Fruit fly (Drosophila melanogaster) whole organism, embryonic: ENCODE results near the gene CG44362.

ENCODE experiments used
- Awh ChIP-seq: fragments of 200-800 bp; sonication (Bioruptor generic); IDR thresholded peaks from 2 replicates; pipeline ENCODE4, ENCODE4 v1.3.6; 2022; ENCODE audit warnings: missing biosample characterization, missing genetic modification characterization
- BEAF-32 ChIP-seq: fragments of 200-800 bp; sonication (Bioruptor generic); optimal IDR thresholded peaks from 3 replicates; lab custom pipeline; 2017; ENCODE audit warnings: missing biosample characterization, missing genetic modification characterization, mild to moderate bottlenecking, moderate library complexity, missing genetic modification reagents
- BtbVII ChIP-seq: fragments of 200-800 bp; sonication (Bioruptor generic); optimal IDR thresholded peaks from 3 replicates; lab custom pipeline; 2017; ENCODE audit warnings: missing biosample characterization, mild to moderate bottlenecking, missing genetic modification characterization
- CG11504 ChIP-seq: fragments of 200-800 bp; sonication (Bioruptor generic); optimal IDR thresholded peaks from 3 replicates; lab custom pipeline; 2019; ENCODE audit warnings: missing biosample characterization, mild to moderate bottlenecking, missing genetic modification characterization, moderate library complexity
- CG11723 ChIP-seq: fragments of 200-800 bp; sonication (Bioruptor generic); optimal IDR thresholded peaks from 2 replicates; lab custom pipeline; 2017; ENCODE audit warnings: missing biosample characterization, mild to moderate bottlenecking, missing genetic modification characterization
- CG14441 ChIP-seq: fragments of 200-800 bp; sonication (Bioruptor generic); IDR thresholded peaks from 2 replicates; pipeline ENCODE4 v1.3.6; 2022; ENCODE audit warnings: missing biosample characterization, missing genetic modification characterization
- CG15269 ChIP-seq: fragments of 200-800 bp; sonication (Bioruptor generic); optimal IDR thresholded peaks from 2 replicates; lab custom pipeline; 2018; ENCODE audit warnings: missing biosample characterization, mild to moderate bottlenecking, missing genetic modification characterization, moderate library complexity
- CG16815 ChIP-seq: fragments of 200-800 bp; sonication (Bioruptor generic); optimal IDR thresholded peaks from 3 replicates; lab custom pipeline; 2017; ENCODE audit warnings: missing biosample characterization, mild to moderate bottlenecking, missing genetic modification characterization
- CG17912 ChIP-seq: fragments of 200-800 bp; sonication (Bioruptor generic); optimal IDR thresholded peaks from 2 replicates; lab custom pipeline; 2018; ENCODE audit warnings: missing biosample characterization, mild to moderate bottlenecking, missing genetic modification characterization
- CG18764 ChIP-seq: fragments of 200-800 bp; sonication (Bioruptor generic); optimal IDR thresholded peaks from 3 replicates; lab custom pipeline; 2016; ENCODE audit warnings: missing biosample characterization, missing genetic modification characterization
- CG2678 ChIP-seq: fragments of 200-800 bp; sonication (Bioruptor generic); optimal IDR thresholded peaks from 3 replicates; lab custom pipeline; 2019; ENCODE audit warnings: missing biosample characterization, mild to moderate bottlenecking, missing genetic modification characterization, moderate library complexity
- CG3065 ChIP-seq: fragments of 200-800 bp; sonication (Bioruptor generic); optimal IDR thresholded peaks from 2 replicates; lab custom pipeline; 2016; ENCODE audit warnings: missing biosample characterization, missing genetic modification characterization
- CG31441 ChIP-seq: fragments of 200-800 bp; sonication (Bioruptor generic); IDR thresholded peaks from 2 replicates; pipeline ENCODE4 v1.3.6; 2022; ENCODE audit warnings: missing biosample characterization, missing genetic modification characterization
- CG3163 ChIP-seq: fragments of 200-800 bp; sonication (Bioruptor generic); optimal IDR thresholded peaks from 3 replicates; lab custom pipeline; 2016; ENCODE audit warnings: missing biosample characterization, missing genetic modification characterization
- CG5180 ChIP-seq: fragments of 200-800 bp; sonication (Bioruptor generic); optimal IDR thresholded peaks from 3 replicates; lab custom pipeline; 2017; ENCODE audit warnings: missing biosample characterization, missing genetic modification characterization, mild to moderate bottlenecking, moderate library complexity, missing genetic modification reagents
- CG5953 ChIP-seq: fragments of 200-800 bp; sonication (Bioruptor generic); IDR thresholded peaks from 2 replicates; pipeline ENCODE4 v1.3.6; 2022; ENCODE audit warnings: missing biosample characterization, missing genetic modification characterization
- CG6175 ChIP-seq: fragments of 200-800 bp; sonication (Bioruptor generic); IDR thresholded peaks from 3 replicates; pipeline ENCODE4 v1.3.6; 2022; ENCODE audit warnings: missing biosample characterization, missing genetic modification characterization
- CG6791 ChIP-seq: fragments of 200-800 bp; sonication (Bioruptor generic); IDR thresholded peaks from 3 replicates; pipeline ENCODE4 v1.3.6; 2022; ENCODE audit warnings: missing biosample characterization, missing genetic modification characterization; ENCODE audit not compliant: partially characterized antibody
- CG7357 ChIP-seq: fragments of 200-800 bp; sonication (Bioruptor generic); IDR thresholded peaks from 3 replicates; pipeline ENCODE4 v1.3.6; 2022; ENCODE audit warnings: missing biosample characterization, missing genetic modification characterization
- CG9932 ChIP-seq: fragments of 200-800 bp; sonication (Bioruptor generic); IDR thresholded peaks from 2 replicates; pipeline ENCODE4 v1.3.6; 2022; ENCODE audit warnings: missing biosample characterization, missing genetic modification characterization
- CrebB ChIP-seq: fragments of 200-800 bp; sonication (Bioruptor generic); optimal IDR thresholded peaks from 3 replicates; lab custom pipeline; 2018; ENCODE audit warnings: missing biosample characterization, mild to moderate bottlenecking, missing genetic modification characterization
- D ChIP-seq, 2 experiments: fragments of 200-800 bp in 1 of 2; fragments of >200 bp in 1 of 2; sonication (Bioruptor generic) in 1 of 2; optimal IDR thresholded peaks; 2 replicates in 1 of 2; 3 replicates in 1 of 2; lab custom pipeline; 2017; ENCODE audit warnings: mild to moderate bottlenecking in 1 of 2, missing biosample characterization in 1 of 2, missing genetic modification characterization in 1 of 2, missing genetic modification reagents in 1 of 2
- Deaf1 ChIP-seq: fragments of 200-800 bp; optimal IDR thresholded peaks from 3 replicates; lab custom pipeline; 2019; ENCODE audit warnings: missing biosample characterization, mild to moderate bottlenecking, missing genetic modification characterization, moderate library complexity
- Dp ChIP-seq: fragments of 200-800 bp; sonication (Bioruptor generic); optimal IDR thresholded peaks from 2 replicates; lab custom pipeline; 2018; ENCODE audit warnings: missing biosample characterization, mild to moderate bottlenecking, missing genetic modification characterization, moderate library complexity
- HLH3B ChIP-seq: fragments of 200-800 bp; sonication (Bioruptor generic); IDR thresholded peaks from 2 replicates; pipeline ENCODE4 v1.3.6; 2022; ENCODE audit warnings: missing biosample characterization, missing genetic modification characterization
- Hsf ChIP-seq: fragments of 200-800 bp; sonication (Bioruptor generic); optimal IDR thresholded peaks from 3 replicates; lab custom pipeline; 2016; ENCODE audit warnings: missing biosample characterization, missing genetic modification characterization
- Meics ChIP-seq: fragments of 200-800 bp; sonication (Bioruptor generic); optimal IDR thresholded peaks from 2 replicates; lab custom pipeline; 2017; ENCODE audit warnings: missing biosample characterization, mild to moderate bottlenecking, missing genetic modification characterization
- Oaz ChIP-seq: fragments of 200-800 bp; sonication (Bioruptor generic); IDR thresholded peaks from 2 replicates; pipeline ENCODE4 v1.3.6; 2022; ENCODE audit warnings: missing biosample characterization, missing genetic modification characterization
- Opbp ChIP-seq: fragments of 200-800 bp; sonication (Bioruptor generic); IDR thresholded peaks from 3 replicates; pipeline ENCODE4 v1.3.6; 2022; ENCODE audit warnings: missing biosample characterization, missing genetic modification characterization; ENCODE audit not compliant: partially characterized antibody
- Rfx ChIP-seq: fragments of 200-800 bp; sonication (Bioruptor generic); IDR thresholded peaks from 2 replicates; pipeline ENCODE4 v1.3.6; 2022; ENCODE audit warnings: missing biosample characterization, missing genetic modification characterization
- Sry-β ChIP-seq: fragments of 200-800 bp; sonication (Bioruptor generic); optimal IDR thresholded peaks from 2 replicates; lab custom pipeline; 2018; ENCODE audit warnings: missing biosample characterization, mild to moderate bottlenecking, missing genetic modification characterization, moderate library complexity
- ase ChIP-seq: fragments of 200-800 bp; sonication (Bioruptor generic); IDR thresholded peaks from 3 replicates; pipeline ENCODE4 v1.3.6; 2022; ENCODE audit warnings: missing biosample characterization, missing genetic modification characterization
- bowl ChIP-seq: fragments of 200-800 bp; sonication (Bioruptor generic); IDR thresholded peaks from 2 replicates; pipeline ENCODE4 v1.3.6; 2022; ENCODE audit warnings: missing biosample characterization, missing genetic modification characterization
- crc ChIP-seq: fragments of 200-800 bp; sonication (Bioruptor generic); optimal IDR thresholded peaks from 2 replicates; lab custom pipeline; 2016; ENCODE audit warnings: missing biosample characterization, missing genetic modification characterization
- fd102C ChIP-seq: fragments of 200-800 bp; sonication (Bioruptor generic); optimal IDR thresholded peaks from 2 replicates; lab custom pipeline; 2018; ENCODE audit warnings: missing biosample characterization, mild to moderate bottlenecking, missing genetic modification characterization, moderate library complexity
- fu2 ChIP-seq: fragments of 200-800 bp; sonication (Bioruptor generic); optimal IDR thresholded peaks from 2 replicates; lab custom pipeline; 2016; ENCODE audit warnings: missing biosample characterization, missing genetic modification characterization
- gro ChIP-seq: fragments of 200-800 bp; sonication (Bioruptor generic); optimal IDR thresholded peaks from 2 replicates; lab custom pipeline; 2016; ENCODE audit warnings: missing biosample characterization, missing genetic modification characterization
- gt ChIP-seq: fragments of 200-800 bp; sonication (Bioruptor generic); IDR thresholded peaks from 2 replicates; pipeline ENCODE4 v1.3.6; 2022; ENCODE audit warnings: missing biosample characterization, missing genetic modification characterization
- ind ChIP-seq: fragments of 200-800 bp; sonication (Bioruptor generic); optimal IDR thresholded peaks from 3 replicates; lab custom pipeline; 2016; ENCODE audit warnings: missing biosample characterization, missing genetic modification characterization
- insv ChIP-seq, 2 experiments: fragments of 200-800 bp; sonication (Bioruptor generic); optimal IDR thresholded peaks; 3 replicates each; lab custom pipeline; 2016 to 2018; ENCODE audit warnings: missing biosample characterization in 2 of 2, missing genetic modification characterization in 2 of 2
- kay ChIP-seq: fragments of 200-800 bp; sonication (Bioruptor generic); optimal IDR thresholded peaks from 2 replicates; lab custom pipeline; 2016; ENCODE audit warnings: missing biosample characterization, missing genetic modification characterization
- nau ChIP-seq: fragments of 200-800 bp; sonication (Bioruptor generic); optimal IDR thresholded peaks from 3 replicates; lab custom pipeline; 2017; ENCODE audit warnings: missing biosample characterization, mild to moderate bottlenecking, missing genetic modification characterization, missing genetic modification reagents
- pzg ChIP-seq: fragments of 200-800 bp; sonication (Bioruptor generic); optimal IDR thresholded peaks from 3 replicates; lab custom pipeline; 2018; ENCODE audit warnings: missing biosample characterization, mild to moderate bottlenecking, missing genetic modification characterization, moderate library complexity
- sima ChIP-seq: fragments of 200-800 bp; sonication (Bioruptor generic); optimal IDR thresholded peaks from 2 replicates; lab custom pipeline; 2016; ENCODE audit warnings: missing biosample characterization, missing genetic modification characterization
- sr ChIP-seq: fragments of 200-800 bp; sonication (Bioruptor generic); IDR thresholded peaks from 3 replicates; pipeline ENCODE4 v1.3.6; 2022; ENCODE audit warnings: missing biosample characterization, missing genetic modification characterization
- tap ChIP-seq: fragments of 200-800 bp; optimal IDR thresholded peaks from 3 replicates; lab custom pipeline; 2019; ENCODE audit warnings: missing biosample characterization, mild to moderate bottlenecking, missing genetic modification characterization, moderate library complexity
- tll ChIP-seq, 2 experiments: fragments of 200-800 bp in 1 of 2; fragments of >200 bp in 1 of 2; sonication (Bioruptor generic) in 1 of 2; optimal IDR thresholded peaks; 2 replicates each; lab custom pipeline; 2017 to 2019; ENCODE audit warnings: missing biosample characterization in 2 of 2, missing genetic modification characterization in 2 of 2, mild to moderate bottlenecking in 1 of 2, moderate library complexity in 1 of 2
- tna ChIP-seq: fragments of 200-800 bp; sonication (Bioruptor generic); IDR thresholded peaks from 2 replicates; pipeline ENCODE4 v1.3.6; 2022; ENCODE audit warnings: missing biosample characterization, missing genetic modification characterization; ENCODE audit not compliant: partially characterized antibody
- trh ChIP-seq: fragments of 200-800 bp; sonication (Bioruptor generic); optimal IDR thresholded peaks from 2 replicates; lab custom pipeline; 2016; ENCODE audit warnings: missing biosample characterization, missing genetic modification characterization
- unpg ChIP-seq: fragments of 200-800 bp; sonication (Bioruptor generic); optimal IDR thresholded peaks from 3 replicates; lab custom pipeline; 2018; ENCODE audit warnings: missing biosample characterization, mild to moderate bottlenecking, missing genetic modification characterization, moderate library complexity
- zen2 ChIP-seq: fragments of 200-800 bp; sonication (Bioruptor generic); IDR thresholded peaks from 3 replicates; pipeline ENCODE4 v1.3.6; 2022; ENCODE audit warnings: missing biosample characterization, missing genetic modification characterization; ENCODE audit not compliant: partially characterized antibody

Gene CG44362

DNA sequence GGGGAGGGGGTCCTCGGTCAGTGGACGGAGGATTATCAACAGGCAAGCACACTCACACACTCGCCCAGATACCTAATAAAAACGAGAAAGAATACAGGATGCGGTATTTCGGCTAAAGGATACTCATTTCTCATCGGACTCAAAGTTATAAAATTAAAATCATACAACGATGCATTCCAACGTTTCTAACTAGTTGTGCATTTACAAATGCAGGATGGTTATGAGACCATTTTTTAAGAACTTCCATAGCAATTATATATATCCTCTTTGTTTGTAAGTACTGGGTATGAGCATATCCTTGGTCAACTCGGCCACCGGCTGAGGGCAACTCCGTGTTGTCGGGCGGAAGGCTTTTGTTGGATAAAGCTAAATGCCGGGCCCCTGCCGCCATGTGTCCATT is 5.0 kb downstream of the CG44362 start (continued):
- TF ChIP-seq nau (GFP tag; lab: Kevin White, UChicago), result no peak
- TF ChIP-seq CG6175 (GFP tag; lab: Robert Waterston, UW), result no peak
- TF ChIP-seq CG11723, result no peak
- TF ChIP-seq Sry-β, result no peak
- no peak for TF ChIP-seq trh (GFP tag; lab: Kevin White, UChicago)
- TF ChIP-seq tll (GFP tag; optimal IDR thresholded peaks at IDR 0.05; lab: Kevin White, UChicago), result no peak
- no peak for TF ChIP-seq kay (GFP tag; lab: Kevin White, UChicago)
- TF ChIP-seq fd102C (GFP tag; lab: Kevin White, UChicago), result no peak
- no peak for TF ChIP-seq HLH3B
- 0 out of 2 replicates have a peak, but pooled peaks have one; percentile 18 for TF ChIP-seq CG31441
- no peak for TF ChIP-seq CG18764
- TF ChIP-seq CG3163 (GFP tag; lab: Kevin White, UChicago), result no peak
- no peak for TF ChIP-seq sima
- TF ChIP-seq CG3065 (GFP tag; lab: Kevin White, UChicago), result no peak
- TF ChIP-seq BtbVII (GFP tag; lab: Kevin White, UChicago), result no peak
- no peak for TF ChIP-seq tna (GFP tag; lab: Robert Waterston, UW)
- no peak for TF ChIP-seq D (optimal IDR thresholded peaks at IDR 0.05; lab: Kevin White, UChicago)
- TF ChIP-seq D (GFP tag; optimal IDR thresholded peaks at IDR 0.05; lab: Kevin White, UChicago), result no peak
- TF ChIP-seq CG6791 (GFP tag; lab: Robert Waterston, UW), result no peak
- no peak for TF ChIP-seq Deaf1
- TF ChIP-seq BEAF-32 (GFP tag; lab: Kevin White, UChicago), result no peak
- TF ChIP-seq bowl (GFP tag; lab: Robert Waterston, UW), result no peak
- TF ChIP-seq zen2 (GFP tag; lab: Robert Waterston, UW), result no peak
- TF ChIP-seq Opbp, result no peak
- no peak for TF ChIP-seq CG5953
- no peak for TF ChIP-seq Dp (GFP tag; lab: Kevin White, UChicago)
- no peak for TF ChIP-seq insv (GFP tag; optimal IDR thresholded peaks at IDR 0.05; lab: Kevin White, UChicago)
- TF ChIP-seq Meics, result peak; percentile 47
- TF ChIP-seq gro (GFP tag; lab: Kevin White, UChicago), result no peak
- 0 out of 2 replicates have a peak, but pooled peaks have one; percentile 31 for TF ChIP-seq CG14441 (GFP tag; lab: Robert Waterston, UW)
- TF ChIP-seq CG2678 (tag; lab: Kevin White, UChicago), result peak; percentile 43
- no peak for TF ChIP-seq CrebB (tag; lab: Kevin White, UChicago)
- TF ChIP-seq CG17912 (GFP tag; lab: Kevin White, UChicago), result no peak
- peak; percentile 42 for TF ChIP-seq ind (GFP tag; lab: Kevin White, UChicago)
- no peak for TF ChIP-seq pzg (GFP tag; lab: Kevin White, UChicago)
- TF ChIP-seq CG16815 (GFP tag; lab: Kevin White, UChicago), result no peak
- no peak for TF ChIP-seq ase (GFP tag; lab: Robert Waterston, UW)
- no peak for TF ChIP-seq CG7357
- TF ChIP-seq Rfx (GFP tag; lab: Robert Waterston, UW), result peak; percentile 57
- TF ChIP-seq sr (GFP tag; lab: Robert Waterston, UW), result no peak
- peak; percentile 52 for TF ChIP-seq CG9932
- no peak for TF ChIP-seq fu2 (GFP tag; lab: Kevin White, UChicago)
- no peak for TF ChIP-seq CG5180 (GFP tag; lab: Kevin White, UChicago)
- no peak for TF ChIP-seq crc (GFP tag; lab: Kevin White, UChicago)
- peak; percentile 53 for TF ChIP-seq CG11504 (tag; lab: Kevin White, UChicago)
- no peak for TF ChIP-seq Awh (GFP tag; lab: Robert Waterston, UW)
- TF ChIP-seq Oaz (GFP tag; lab: Robert Waterston, UW), result no peak
- no peak for TF ChIP-seq tap (tag; lab: Kevin White, UChicago)
- TF ChIP-seq gt (GFP tag; lab: Robert Waterston, UW), result no peak
- TF ChIP-seq Hsf (GFP tag; lab: Kevin White, UChicago), result no peak
- TF ChIP-seq CG15269, result no peak
- no peak for TF ChIP-seq unpg
